Fruit fly (Drosophila melanogaster) whole organism, embryonic: ENCODE data around the gene CG12123.

Experiments
- Asciz ChIP-seq: fragments of 200-800 bp; sonication (Bioruptor generic); optimal IDR thresholded peaks from 2 replicates; lab custom pipeline; 2017; ENCODE audit warnings: missing biosample characterization, mild to moderate bottlenecking, missing genetic modification characterization, missing genetic modification reagents
- Atf-2 ChIP-seq: fragments of 200-800 bp; sonication (Bioruptor generic); optimal IDR thresholded peaks from 2 replicates; lab custom pipeline; 2016; ENCODE audit warnings: missing biosample characterization, missing genetic modification characterization
- BEAF-32 ChIP-seq: fragments of 200-800 bp; sonication (Bioruptor generic); optimal IDR thresholded peaks from 3 replicates; lab custom pipeline; 2017; ENCODE audit warnings: missing biosample characterization, missing genetic modification characterization, mild to moderate bottlenecking, moderate library complexity, missing genetic modification reagents
- BtbVII ChIP-seq: fragments of 200-800 bp; sonication (Bioruptor generic); optimal IDR thresholded peaks from 3 replicates; lab custom pipeline; 2017; ENCODE audit warnings: missing biosample characterization, mild to moderate bottlenecking, missing genetic modification characterization
- CG12155 ChIP-seq: fragments of 200-800 bp; sonication (Bioruptor generic); optimal IDR thresholded peaks from 3 replicates; lab custom pipeline; 2016; ENCODE audit warnings: missing biosample characterization, missing genetic modification characterization
- CG12744 ChIP-seq: fragments of 200-800 bp; sonication (Bioruptor generic); optimal IDR thresholded peaks from 2 replicates; lab custom pipeline; 2016; ENCODE audit warnings: missing biosample characterization, missing genetic modification characterization
- CG12769 ChIP-seq: fragments of 200-800 bp; sonication (Bioruptor generic); optimal IDR thresholded peaks from 2 replicates; lab custom pipeline; 2019; ENCODE audit warnings: missing biosample characterization, mild to moderate bottlenecking, missing genetic modification characterization, moderate library complexity
- CG13894 ChIP-seq: fragments of 200-800 bp; sonication (Bioruptor generic); optimal IDR thresholded peaks from 3 replicates; lab custom pipeline; 2018; ENCODE audit warnings: missing biosample characterization, mild to moderate bottlenecking, missing genetic modification characterization, moderate library complexity
- CG14014 ChIP-seq: fragments of 200-800 bp; sonication (Bioruptor generic); IDR thresholded peaks from 2 replicates; pipeline ENCODE4 v1.3.6; 2022; ENCODE audit warnings: missing biosample characterization, missing genetic modification characterization
- CG14050 ChIP-seq: fragments of 200-800 bp; sonication (Bioruptor generic); IDR thresholded peaks from 3 replicates; pipeline ENCODE4 v1.3.6; 2022; ENCODE audit warnings: missing biosample characterization, missing genetic modification characterization
- CG15073 ChIP-seq: fragments of 200-800 bp; sonication (Bioruptor generic); optimal IDR thresholded peaks from 2 replicates; lab custom pipeline; 2016; ENCODE audit warnings: missing biosample characterization, missing genetic modification characterization
- CG2199 ChIP-seq: fragments of 200-800 bp; sonication (Bioruptor generic); IDR thresholded peaks from 3 replicates; pipeline ENCODE4 v1.3.6; 2022; ENCODE audit warnings: missing biosample characterization, missing genetic modification characterization
- CG3163 ChIP-seq: fragments of 200-800 bp; sonication (Bioruptor generic); optimal IDR thresholded peaks from 3 replicates; lab custom pipeline; 2016; ENCODE audit warnings: missing biosample characterization, missing genetic modification characterization
- CG5953 ChIP-seq: fragments of 200-800 bp; sonication (Bioruptor generic); IDR thresholded peaks from 2 replicates; pipeline ENCODE4 v1.3.6; 2022; ENCODE audit warnings: missing biosample characterization, missing genetic modification characterization
- CG6254 ChIP-seq: fragments of 200-800 bp; sonication (Bioruptor generic); optimal IDR thresholded peaks from 3 replicates; lab custom pipeline; 2017; ENCODE audit warnings: mild to moderate bottlenecking, missing biosample characterization, missing genetic modification reagents, missing genetic modification characterization
- CG8089 ChIP-seq: fragments of 200-800 bp; sonication (Bioruptor generic); optimal IDR thresholded peaks from 3 replicates; lab custom pipeline; 2016; ENCODE audit warnings: missing biosample characterization, missing genetic modification characterization
- CG9817 ChIP-seq: fragments of 200-800 bp; sonication (Bioruptor generic); optimal IDR thresholded peaks from 2 replicates; lab custom pipeline; 2018; ENCODE audit warnings: missing biosample characterization, mild to moderate bottlenecking, missing genetic modification characterization, moderate library complexity
- Camta ChIP-seq: fragments of 200-800 bp; sonication (Bioruptor generic); optimal IDR thresholded peaks from 2 replicates; lab custom pipeline; 2016; ENCODE audit warnings: missing biosample characterization, missing genetic modification characterization
- Dek ChIP-seq: fragments of 200-800 bp; sonication (Bioruptor generic); optimal IDR thresholded peaks from 3 replicates; lab custom pipeline; 2019; ENCODE audit warnings: missing biosample characterization, mild to moderate bottlenecking, missing genetic modification characterization, moderate library complexity
- Hand ChIP-seq: fragments of 200-800 bp; sonication (Bioruptor generic); optimal IDR thresholded peaks from 2 replicates; lab custom pipeline; 2017; ENCODE audit warnings: mild to moderate bottlenecking, missing biosample characterization, missing genetic modification reagents, missing genetic modification characterization
- Hr78 ChIP-seq, 2 experiments: fragments of 200-800 bp in 1 of 2; fragments of >200 bp in 1 of 2; sonication (Bioruptor generic) in 1 of 2; optimal IDR thresholded peaks; 2 replicates each; lab custom pipeline; 2017 to 2019; ENCODE audit warnings: missing biosample characterization in 2 of 2, missing genetic modification characterization in 2 of 2, mild to moderate bottlenecking in 1 of 2, moderate library complexity in 1 of 2
- Hsf ChIP-seq: fragments of 200-800 bp; sonication (Bioruptor generic); optimal IDR thresholded peaks from 3 replicates; lab custom pipeline; 2016; ENCODE audit warnings: missing biosample characterization, missing genetic modification characterization
- NC2β ChIP-seq: fragments of 200-800 bp; sonication (Bioruptor generic); optimal IDR thresholded peaks from 2 replicates; lab custom pipeline; 2016; ENCODE audit warnings: missing biosample characterization, missing genetic modification characterization
- PHDP ChIP-seq: fragments of 200-800 bp; sonication (Bioruptor generic); optimal IDR thresholded peaks from 3 replicates; lab custom pipeline; 2018; ENCODE audit warnings: missing biosample characterization, mild to moderate bottlenecking, missing genetic modification characterization, moderate library complexity
- Rfx ChIP-seq: fragments of 200-800 bp; sonication (Bioruptor generic); IDR thresholded peaks from 2 replicates; pipeline ENCODE4 v1.3.6; 2022; ENCODE audit warnings: missing biosample characterization, missing genetic modification characterization
- Side ChIP-seq: fragments of 200-800 bp; sonication (Bioruptor generic); optimal IDR thresholded peaks from 2 replicates; lab custom pipeline; 2016; ENCODE audit warnings: missing biosample characterization, missing genetic modification characterization
- abd-A ChIP-seq: fragments of 200-800 bp; sonication (Bioruptor generic); optimal IDR thresholded peaks from 3 replicates; lab custom pipeline; 2019; ENCODE audit warnings: missing biosample characterization, mild to moderate bottlenecking, missing genetic modification characterization, moderate library complexity
- bcd ChIP-seq: fragments of 200-800 bp; sonication (Bioruptor generic); optimal IDR thresholded peaks from 2 replicates; lab custom pipeline; 2017; ENCODE audit warnings: missing biosample characterization, mild to moderate bottlenecking, missing genetic modification characterization
- bsh ChIP-seq, 2 experiments: fragments of 200-800 bp; sonication (Bioruptor generic); optimal IDR thresholded peaks; 2 replicates each; lab custom pipeline; 2017 to 2018; ENCODE audit warnings: mild to moderate bottlenecking in 2 of 2, missing biosample characterization in 2 of 2, missing genetic modification characterization in 2 of 2, moderate library complexity in 1 of 2
- crc ChIP-seq: fragments of 200-800 bp; sonication (Bioruptor generic); optimal IDR thresholded peaks from 2 replicates; lab custom pipeline; 2016; ENCODE audit warnings: missing biosample characterization, missing genetic modification characterization
- crol ChIP-seq: fragments of 200-800 bp; sonication (Bioruptor generic); IDR thresholded peaks from 2 replicates; pipeline ENCODE4 v1.3.6; 2022; ENCODE audit warnings: missing biosample characterization, missing genetic modification characterization
- en ChIP-seq: fragments of 200-800 bp; sonication (Bioruptor generic); optimal IDR thresholded peaks from 2 replicates; lab custom pipeline; 2016; ENCODE audit warnings: missing biosample characterization, missing genetic modification characterization
- ftz-f1 ChIP-seq: fragments of 200-800 bp; sonication (Bioruptor generic); optimal IDR thresholded peaks from 2 replicates; lab custom pipeline; 2016; ENCODE audit warnings: missing biosample characterization, missing genetic modification characterization
- gfzf ChIP-seq: fragments of 200-800 bp; sonication (Bioruptor generic); optimal IDR thresholded peaks from 2 replicates; lab custom pipeline; 2016; ENCODE audit warnings: missing biosample characterization, mild to moderate bottlenecking, missing genetic modification characterization, moderate library complexity
- grn ChIP-seq: fragments of 200-800 bp; sonication (Bioruptor generic); optimal IDR thresholded peaks from 3 replicates; lab custom pipeline; 2017; ENCODE audit warnings: missing biosample characterization, missing genetic modification characterization
- ham ChIP-seq: fragments of 200-800 bp; sonication (Bioruptor generic); IDR thresholded peaks from 2 replicates; pipeline ENCODE4 v1.3.6; 2022; ENCODE audit warnings: missing biosample characterization, missing genetic modification characterization
- hb ChIP-seq: fragments of 200-800 bp; sonication (Bioruptor generic); IDR thresholded peaks from 3 replicates; pipeline ENCODE4 v1.3.6; 2022; ENCODE audit warnings: missing biosample characterization, missing genetic modification characterization; ENCODE audit not compliant: partially characterized antibody
- kah ChIP-seq: fragments of 200-800 bp; sonication (Bioruptor generic); optimal IDR thresholded peaks from 2 replicates; lab custom pipeline; 2018; ENCODE audit warnings: missing biosample characterization, mild to moderate bottlenecking, missing genetic modification characterization
- luna ChIP-seq: fragments of 200-800 bp; sonication (Bioruptor generic); optimal IDR thresholded peaks from 2 replicates; lab custom pipeline; 2016; ENCODE audit warnings: missing biosample characterization, missing genetic modification characterization
- pzg ChIP-seq: fragments of 200-800 bp; sonication (Bioruptor generic); optimal IDR thresholded peaks from 3 replicates; lab custom pipeline; 2018; ENCODE audit warnings: missing biosample characterization, mild to moderate bottlenecking, missing genetic modification characterization, moderate library complexity
- repo ChIP-seq: fragments of 200-800 bp; sonication (Bioruptor generic); optimal IDR thresholded peaks from 2 replicates; lab custom pipeline; 2016; ENCODE audit warnings: missing biosample characterization, missing genetic modification characterization
- slp2 ChIP-seq: fragments of 200-800 bp; sonication (Bioruptor generic); optimal IDR thresholded peaks from 2 replicates; lab custom pipeline; 2016; ENCODE audit warnings: missing biosample characterization, missing genetic modification characterization
- sr ChIP-seq: fragments of 200-800 bp; sonication (Bioruptor generic); IDR thresholded peaks from 3 replicates; pipeline ENCODE4 v1.3.6; 2022; ENCODE audit warnings: missing biosample characterization, missing genetic modification characterization
- ttk ChIP-seq: fragments of 200-800 bp; sonication (Bioruptor generic); IDR thresholded peaks from 2 replicates; pipeline ENCODE4 v2.1.2; 2022; ENCODE audit warnings: missing biosample characterization, missing genetic modification characterization
- unpg ChIP-seq: fragments of 200-800 bp; sonication (Bioruptor generic); optimal IDR thresholded peaks from 3 replicates; lab custom pipeline; 2018; ENCODE audit warnings: missing biosample characterization, mild to moderate bottlenecking, missing genetic modification characterization, moderate library complexity
- vnd ChIP-seq: fragments of 200-800 bp; sonication (Bioruptor generic); IDR thresholded peaks from 3 replicates; pipeline ENCODE4 v1.3.6; 2022; ENCODE audit warnings: missing biosample characterization, missing genetic modification characterization; ENCODE audit not compliant: partially characterized antibody
- wor ChIP-seq: fragments of 200-800 bp; sonication (Bioruptor generic); IDR thresholded peaks from 2 replicates; pipeline ENCODE4 v1.3.6; 2022; ENCODE audit warnings: missing biosample characterization, missing genetic modification characterization
- zf30C ChIP-seq: fragments of 200-800 bp; sonication (Bioruptor generic); optimal IDR thresholded peaks from 3 replicates; lab custom pipeline; 2018; ENCODE audit warnings: missing biosample characterization, mild to moderate bottlenecking, missing genetic modification characterization
- zfh2 ChIP-seq: fragments of 200-800 bp; sonication (Bioruptor generic); optimal IDR thresholded peaks from 2 replicates; lab custom pipeline; 2016; ENCODE audit warnings: missing biosample characterization, missing genetic modification characterization

CG12123 gene

DNA sequence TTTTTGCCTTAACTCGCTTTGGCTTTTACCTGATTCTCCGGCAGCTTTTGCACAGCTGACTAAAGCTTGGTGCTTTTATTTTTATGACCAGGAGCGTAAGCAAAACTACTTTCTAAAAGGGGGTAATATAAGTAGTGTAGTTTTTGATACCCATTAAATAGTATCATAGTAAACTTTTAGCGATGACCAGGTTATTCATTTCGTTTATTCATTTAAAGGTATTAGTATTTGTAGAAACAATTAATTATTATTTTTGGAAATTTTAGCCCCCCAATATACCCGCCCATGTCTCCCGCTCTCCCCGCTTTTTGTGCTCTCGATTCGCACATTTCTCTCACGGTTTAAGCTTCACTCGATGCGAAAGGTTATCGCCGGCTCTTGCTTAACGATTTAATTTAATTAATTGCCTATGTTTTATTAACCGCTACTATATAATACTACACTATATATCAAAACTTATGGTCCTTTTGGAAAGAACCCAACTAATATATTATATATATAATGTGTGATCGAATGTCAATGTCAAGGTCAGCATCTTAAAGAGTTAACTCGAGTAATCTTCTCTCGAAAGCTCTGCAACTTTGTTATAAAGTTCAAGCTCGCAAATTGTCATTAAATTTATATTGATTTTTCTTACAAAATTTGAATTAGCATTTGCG is 22.4 kb upstream of the CG12123 start, which contains the start of gene Sptr (continued):
- TF ChIP-seq BtbVII (peak; percentile 93), grn (GFP tag; lab: Kevin White, UChicago) (peak; percentile 36), bcd (peak; percentile 87), CG5953 (GFP tag; lab: Robert Waterston, UW) (peak; percentile 75), CG15073 (GFP tag; lab: Kevin White, UChicago) (no peak), unpg (GFP tag; lab: Kevin White, UChicago) (peak; percentile 92), Rfx (GFP tag; lab: Robert Waterston, UW) (peak; percentile 96), CG13894 (tag; lab: Kevin White, UChicago) (peak; percentile 93), ttk (GFP tag; lab: Robert Waterston, UW) (peak; percentile 82), Camta (peak; percentile 58), CG3163 (peak; percentile 46), ftz-f1 (GFP tag; lab: Kevin White, UChicago) (peak; percentile 54), Hand (GFP tag; lab: Kevin White, UChicago) (peak; percentile 91), Hr78 (GFP tag; optimal IDR thresholded peaks at IDR 0.05; lab: Kevin White, UChicago) (peak in 1 of 2 experiments; percentile 63), zfh2 (GFP tag; lab: Kevin White, UChicago) (peak; percentile 84), CG12744 (GFP tag; lab: Kevin White, UChicago) (peak; percentile 68), wor (GFP tag; lab: Robert Waterston, UW) (peak; percentile 67), Atf-2 (peak; percentile 37), CG12155 (peak; percentile 82), CG8089 (GFP tag; lab: Kevin White, UChicago) (peak; percentile 2), vnd (GFP tag; lab: Robert Waterston, UW) (no peak), gfzf (GFP tag; lab: Kevin White, UChicago) (no peak), slp2 (GFP tag; lab: Kevin White, UChicago) (peak; percentile 38), CG14014 (peak; percentile 92), Side (GFP tag; lab: Kevin White, UChicago) (peak; percentile 71), zf30C (GFP tag; lab: Kevin White, UChicago) (no peak), hb (GFP tag; lab: Robert Waterston, UW) (no peak), ham (GFP tag; lab: Robert Waterston, UW) (peak; percentile 60; the same call in 1 of the 2 replicates), crol (GFP tag; lab: Robert Waterston, UW) (peak; percentile 35; the same call in 1 of the 2 replicates), en (GFP tag; lab: Kevin White, UChicago) (peak; percentile 22), CG6254 (GFP tag; lab: Kevin White, UChicago) (peak; percentile 49), abd-A (tag; lab: Kevin White, UChicago) (peak; percentile 66), NC2β (peak; percentile 17), Asciz (peak; percentile 76), Hsf (peak; percentile 85), Dek (peak; percentile 91), luna (peak; percentile 65), crc (GFP tag; lab: Kevin White, UChicago) (peak; percentile 56), CG9817 (tag; lab: Kevin White, UChicago) (peak; percentile 86), bsh (GFP tag; optimal IDR thresholded peaks at IDR 0.05; lab: Kevin White, UChicago) (peak; percentile 72 to 79), kah (peak; percentile 73), PHDP (peak; percentile 93), CG14050 (peak; percentile 82), repo (peak; percentile 59), pzg (GFP tag; lab: Kevin White, UChicago) (peak; percentile 12), BEAF-32 (GFP tag; lab: Kevin White, UChicago) (no peak), CG2199 (GFP tag; lab: Robert Waterston, UW) (0 out of 3 replicates have a peak, but pooled peaks have one; percentile 36), CG12769 (peak; percentile 89), sr (peak; percentile 44; the same call in 1 of the 3 replicates)
